Fruit fly (Drosophila melanogaster) whole organism, prepupa: ENCODE data around the gene CG31221.

Experiments
- CG10631 ChIP-seq: fragments of 200-800 bp; sonication (Bioruptor generic); optimal IDR thresholded peaks from 2 replicates; lab custom pipeline; 2016; ENCODE audit warnings: missing biosample characterization, missing genetic modification characterization
- CG10669 ChIP-seq: fragments of 200-800 bp; sonication (Bioruptor generic); optimal IDR thresholded peaks from 3 replicates; lab custom pipeline; 2018; ENCODE audit warnings: missing biosample characterization, mild to moderate bottlenecking, missing genetic modification characterization, moderate library complexity
- CG11294 ChIP-seq: fragments of 200-800 bp; sonication (Bioruptor generic); IDR thresholded peaks from 2 replicates; pipeline ENCODE4 v1.3.6; 2022; ENCODE audit warnings: missing biosample characterization, missing genetic modification characterization
- CG11902 ChIP-seq: fragments of 200-800 bp; sonication (Bioruptor generic); optimal IDR thresholded peaks from 3 replicates; lab custom pipeline; 2016; ENCODE audit warnings: missing biosample characterization, missing genetic modification characterization
- CG15336 ChIP-seq: fragments of 200-800 bp; sonication (Bioruptor generic); IDR thresholded peaks from 2 replicates; pipeline ENCODE4 v1.3.6; 2022; ENCODE audit warnings: missing biosample characterization, missing genetic modification characterization
- CG1621 ChIP-seq: fragments of 200-800 bp; sonication (Bioruptor generic); optimal IDR thresholded peaks from 3 replicates; lab custom pipeline; 2018; ENCODE audit warnings: missing biosample characterization, mild to moderate bottlenecking, missing genetic modification characterization
- CG16779 ChIP-seq: fragments of 200-800 bp; sonication (Bioruptor generic); optimal IDR thresholded peaks from 3 replicates; lab custom pipeline; 2017; ENCODE audit warnings: missing biosample characterization, mild to moderate bottlenecking, missing genetic modification characterization
- CG3032 ChIP-seq: fragments of 200-800 bp; optimal IDR thresholded peaks from 2 replicates; lab custom pipeline; 2019; ENCODE audit warnings: missing biosample characterization, mild to moderate bottlenecking, missing genetic modification characterization, moderate library complexity
- CG31627 ChIP-seq: fragments of 200-800 bp; sonication (Bioruptor generic); optimal IDR thresholded peaks from 3 replicates; lab custom pipeline; 2016; ENCODE audit warnings: missing biosample characterization, missing genetic modification characterization
- CG34406 ChIP-seq: fragments of 200-800 bp; sonication (Bioruptor generic); optimal IDR thresholded peaks from 3 replicates; lab custom pipeline; 2016; ENCODE audit warnings: missing biosample characterization, missing genetic modification characterization
- CG3919 ChIP-seq: fragments of 200-800 bp; sonication (Bioruptor generic); optimal IDR thresholded peaks from 3 replicates; lab custom pipeline; 2016; ENCODE audit warnings: missing biosample characterization, missing genetic modification characterization
- CG4318 ChIP-seq: fragments of 200-800 bp; sonication (Bioruptor generic); optimal IDR thresholded peaks from 3 replicates; lab custom pipeline; 2017; ENCODE audit warnings: missing biosample characterization, mild to moderate bottlenecking, missing genetic modification characterization
- CG6276 ChIP-seq: fragments of 200-800 bp; sonication (Bioruptor generic); optimal IDR thresholded peaks from 2 replicates; lab custom pipeline; 2017; ENCODE audit warnings: missing biosample characterization, mild to moderate bottlenecking, missing genetic modification characterization
- CG6792 ChIP-seq: fragments of 200-800 bp; sonication (Bioruptor generic); optimal IDR thresholded peaks from 3 replicates; lab custom pipeline; 2016; ENCODE audit warnings: missing biosample characterization, missing genetic modification characterization
- CG6808 ChIP-seq: fragments of 200-800 bp; sonication (Bioruptor generic); optimal IDR thresholded peaks from 3 replicates; lab custom pipeline; 2017; ENCODE audit warnings: missing biosample characterization, missing genetic modification characterization, mild to moderate bottlenecking, moderate library complexity, missing genetic modification reagents
- CG7368 ChIP-seq: fragments of 200-800 bp; sonication (Bioruptor generic); optimal IDR thresholded peaks from 3 replicates; lab custom pipeline; 2016; ENCODE audit warnings: missing biosample characterization, missing genetic modification characterization
- CG8119 ChIP-seq: fragments of 200-800 bp; sonication (Bioruptor generic); IDR thresholded peaks from 3 replicates; pipeline ENCODE4 v1.3.6; 2022; ENCODE audit warnings: missing biosample characterization, missing genetic modification characterization
- CG8319 ChIP-seq: fragments of 200-800 bp; sonication (Bioruptor generic); optimal IDR thresholded peaks from 3 replicates; lab custom pipeline; 2016; ENCODE audit warnings: missing biosample characterization, missing genetic modification characterization
- CG8632 ChIP-seq: fragments of 200-800 bp; sonication (Bioruptor generic); optimal IDR thresholded peaks from 3 replicates; lab custom pipeline; 2016; ENCODE audit warnings: missing biosample characterization, missing genetic modification characterization
- Eip75B ChIP-seq: fragments of 200-800 bp; sonication (Bioruptor generic); optimal IDR thresholded peaks from 3 replicates; lab custom pipeline; 2016; ENCODE audit warnings: missing biosample characterization, missing genetic modification characterization
- Eip78C ChIP-seq: fragments of 200-800 bp; sonication (Bioruptor generic); peaks from one replicate; lab custom pipeline; 2016; ENCODE audit warnings: missing biosample characterization, missing genetic modification characterization
- Eip93F ChIP-seq: fragments of 200-800 bp; sonication (Bioruptor generic); optimal IDR thresholded peaks from 2 replicates; lab custom pipeline; 2016; ENCODE audit warnings: missing biosample characterization, mild to moderate bottlenecking, missing genetic modification characterization
- Ets21C ChIP-seq: fragments of 200-800 bp; sonication (Bioruptor generic); optimal IDR thresholded peaks from 3 replicates; lab custom pipeline; 2016; ENCODE audit warnings: missing biosample characterization, missing genetic modification characterization
- Ets96B ChIP-seq: fragments of 200-800 bp; optimal IDR thresholded peaks from 2 replicates; lab custom pipeline; 2019; ENCODE audit warnings: missing biosample characterization, mild to moderate bottlenecking, missing genetic modification characterization, moderate library complexity
- Gug ChIP-seq: fragments of 200-800 bp; sonication (Bioruptor generic); IDR thresholded peaks from 2 replicates; pipeline ENCODE4 v1.3.6; 2022; ENCODE audit warnings: missing biosample characterization, missing genetic modification characterization
- Hr38 ChIP-seq: sonication (Bioruptor generic); optimal IDR thresholded peaks from 2 replicates; lab custom pipeline; 2016; ENCODE audit warnings: missing biosample characterization, missing genetic modification characterization
- Hr4 ChIP-seq: fragments of 200-800 bp; sonication (Bioruptor generic); optimal IDR thresholded peaks from 3 replicates; lab custom pipeline; 2016; ENCODE audit warnings: missing biosample characterization, missing genetic modification characterization
- Lpt ChIP-seq: fragments of 200-800 bp; sonication (Bioruptor generic); optimal IDR thresholded peaks from 3 replicates; lab custom pipeline; 2016; ENCODE audit warnings: missing biosample characterization, missing genetic modification characterization
- OdsH ChIP-seq: fragments of 200-800 bp; sonication (Bioruptor generic); optimal IDR thresholded peaks from 3 replicates; lab custom pipeline; 2016; ENCODE audit warnings: missing biosample characterization, missing genetic modification characterization
- Smox ChIP-seq: fragments of 200-800 bp; sonication (Bioruptor generic); optimal IDR thresholded peaks from 3 replicates; lab custom pipeline; 2016; ENCODE audit warnings: missing biosample characterization, missing genetic modification characterization
- Sox102F ChIP-seq: fragments of 200-800 bp; sonication (Bioruptor generic); optimal IDR thresholded peaks from 2 replicates; lab custom pipeline; 2016; ENCODE audit warnings: missing biosample characterization, mild to moderate bottlenecking, missing genetic modification characterization
- Sox14 ChIP-seq: fragments of 200-800 bp; sonication (Bioruptor generic); optimal IDR thresholded peaks from 3 replicates; lab custom pipeline; 2016; ENCODE audit warnings: missing biosample characterization, missing genetic modification characterization
- Sox15 ChIP-seq: fragments of 200-800 bp; sonication (Bioruptor generic); optimal IDR thresholded peaks from 3 replicates; lab custom pipeline; 2016; ENCODE audit warnings: missing biosample characterization, missing genetic modification characterization
- achi ChIP-seq: fragments of 200-800 bp; sonication (Bioruptor generic); optimal IDR thresholded peaks from 3 replicates; lab custom pipeline; 2016; ENCODE audit warnings: missing biosample characterization, missing genetic modification characterization
- acj6 ChIP-seq: fragments of 200-800 bp; sonication (Bioruptor generic); optimal IDR thresholded peaks from 3 replicates; lab custom pipeline; 2016; ENCODE audit warnings: missing biosample characterization, missing genetic modification characterization
- dac ChIP-seq: fragments of 200-800 bp; sonication (Bioruptor generic); optimal IDR thresholded peaks from 2 replicates; lab custom pipeline; 2017; ENCODE audit warnings: missing biosample characterization, mild to moderate bottlenecking, missing genetic modification characterization
- dsx ChIP-seq: fragments of 200-800 bp; optimal IDR thresholded peaks from 3 replicates; lab custom pipeline; 2019; ENCODE audit warnings: missing biosample characterization, mild to moderate bottlenecking, missing genetic modification characterization, moderate library complexity; ENCODE audit not compliant: poor library complexity, severe bottlenecking
- eg ChIP-seq: fragments of 200-800 bp; sonication (Bioruptor generic); IDR thresholded peaks from 3 replicates; pipeline ENCODE4 v1.3.6; 2022; ENCODE audit warnings: missing biosample characterization, missing genetic modification characterization
- esn ChIP-seq: fragments of 200-800 bp; sonication (Bioruptor generic); optimal IDR thresholded peaks from 2 replicates; lab custom pipeline; 2016; ENCODE audit warnings: missing biosample characterization, mild to moderate bottlenecking, missing genetic modification characterization, moderate library complexity
- fd85E ChIP-seq: fragments of 200-800 bp; sonication (Bioruptor generic); optimal IDR thresholded peaks from 3 replicates; lab custom pipeline; 2016; ENCODE audit warnings: missing biosample characterization, missing genetic modification characterization
- fkh ChIP-seq: fragments of 200-800 bp; sonication (Bioruptor generic); optimal IDR thresholded peaks from 3 replicates; lab custom pipeline; 2017; ENCODE audit warnings: missing biosample characterization, mild to moderate bottlenecking, missing genetic modification characterization, moderate library complexity
- net ChIP-seq: fragments of 200-800 bp; sonication (Bioruptor generic); optimal IDR thresholded peaks from 3 replicates; lab custom pipeline; 2016; ENCODE audit warnings: missing biosample characterization, missing genetic modification characterization
- pdm3 ChIP-seq: fragments of 200-800 bp; sonication (Bioruptor generic); optimal IDR thresholded peaks from 3 replicates; lab custom pipeline; 2016; ENCODE audit warnings: missing biosample characterization, missing genetic modification characterization
- salr ChIP-seq, 2 experiments: fragments of 200-800 bp; sonication (Bioruptor generic); optimal IDR thresholded peaks; 3 replicates each; lab custom pipeline; 2016 to 2018; ENCODE audit warnings: missing biosample characterization in 2 of 2, missing genetic modification characterization in 2 of 2, mild to moderate bottlenecking in 1 of 2
- ss ChIP-seq, 2 experiments: fragments of 200-800 bp; sonication (Bioruptor generic); optimal IDR thresholded peaks; 2 replicates in 1 of 2; 3 replicates in 1 of 2; lab custom pipeline; 2017 to 2018; ENCODE audit warnings: mild to moderate bottlenecking in 2 of 2, missing biosample characterization in 2 of 2, missing genetic modification characterization in 2 of 2, moderate library complexity in 1 of 2
- svp ChIP-seq: fragments of 200-800 bp; sonication (Bioruptor generic); peaks from one replicate; lab custom pipeline; 2016; ENCODE audit warnings: missing biosample characterization, missing genetic modification characterization
- topi ChIP-seq: fragments of 200-800 bp; sonication (Bioruptor generic); optimal IDR thresholded peaks from 3 replicates; lab custom pipeline; 2016; ENCODE audit warnings: missing biosample characterization, missing genetic modification characterization
- vri ChIP-seq: fragments of 200-800 bp; sonication (Bioruptor generic); optimal IDR thresholded peaks from 3 replicates; lab custom pipeline; 2016; ENCODE audit warnings: missing biosample characterization, mild to moderate bottlenecking, missing genetic modification characterization

Gene CG31221

DNA sequence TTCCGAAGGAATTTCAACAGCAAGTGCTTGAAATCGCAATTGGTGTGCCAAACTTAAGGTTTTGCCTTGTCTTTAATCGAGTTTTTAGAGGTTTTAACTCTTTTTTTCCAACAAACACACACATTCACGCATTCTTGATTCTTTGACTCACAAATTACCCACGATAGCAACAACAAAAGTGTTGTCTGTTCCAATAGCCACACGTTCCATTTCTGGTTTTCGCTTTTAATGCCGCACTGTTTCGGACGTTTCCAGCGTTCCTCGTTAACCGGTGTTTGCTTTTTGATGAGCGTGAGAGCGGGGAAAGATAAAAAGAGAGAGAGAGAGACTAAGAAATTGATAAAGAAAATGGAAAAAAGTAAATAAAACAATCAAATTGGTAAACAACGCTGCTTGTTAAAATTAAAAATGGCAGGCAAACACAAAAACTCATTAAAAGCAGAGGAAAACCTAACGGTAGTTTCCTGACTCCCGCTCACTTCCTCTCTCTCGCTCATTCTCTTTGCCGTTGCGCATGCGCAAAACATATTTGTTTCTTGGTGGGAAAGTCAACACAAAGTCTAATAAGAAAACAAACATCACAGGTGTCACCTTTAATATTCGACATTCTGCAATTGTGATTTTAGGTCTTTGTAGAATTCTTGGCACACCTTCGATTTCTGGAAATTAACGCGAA lies 51.5 kb downstream of the CG31221 start:
- TF ChIP-seq CG11294 (GFP tag; lab: Robert Waterston, UW) (no peak), CG6276 (peak; percentile 20), fkh (GFP tag; lab: Kevin White, UChicago) (peak; percentile 96), esn (GFP tag; lab: Kevin White, UChicago) (peak; percentile 19)

DNA sequence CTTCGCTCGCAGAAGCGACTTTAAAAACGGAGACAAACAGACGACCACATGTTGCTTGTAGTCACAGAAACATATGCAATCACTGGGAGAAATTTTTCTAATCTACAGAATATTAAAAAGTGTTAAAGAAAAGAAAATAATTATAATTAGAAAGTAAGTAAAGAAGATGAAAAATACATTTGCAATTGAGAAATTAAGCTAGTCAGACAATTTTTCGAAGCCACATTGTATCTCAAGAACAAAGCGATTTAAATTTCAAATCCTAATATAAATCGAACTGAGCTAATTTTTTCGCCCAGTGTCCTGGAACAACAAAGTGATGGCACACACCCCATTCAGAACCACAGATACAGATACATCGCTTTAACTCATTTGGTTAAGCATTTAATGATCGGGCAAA lies 52.8 kb downstream of the CG31221 start:
- TF ChIP-seq salr (GFP tag; optimal IDR thresholded peaks at IDR 0.05; lab: Kevin White, UChicago) (peak in 1 of 2 experiments; percentile 44), net (GFP tag; lab: Kevin White, UChicago) (peak; percentile 70), CG1621 (tag; lab: Kevin White, UChicago) (no peak), Hr38 (GFP tag; lab: Kevin White, UChicago) (no peak), CG10631 (peak; percentile 64), CG7368 (peak; percentile 18), Lpt (GFP tag; lab: Kevin White, UChicago) (peak; percentile 51), Eip78C (GFP tag; lab: Kevin White, UChicago) (peak; percentile 89), CG10669 (peak; percentile 56), CG31627 (GFP tag; lab: Kevin White, UChicago) (peak; percentile 51), Ets96B (tag; lab: Kevin White, UChicago) (peak; percentile 65), CG6792 (GFP tag; lab: Kevin White, UChicago) (peak; percentile 55), pdm3 (GFP tag; lab: Kevin White, UChicago) (peak; percentile 59), dsx (GFP tag; lab: Kevin White, UChicago) (peak; percentile 81), Eip93F (GFP tag; lab: Kevin White, UChicago) (no peak), CG8632 (GFP tag; lab: Kevin White, UChicago) (peak; percentile 52), CG34406 (peak; percentile 56), CG11902 (peak; percentile 26), acj6 (GFP tag; lab: Kevin White, UChicago) (peak; percentile 64), ss (GFP tag; optimal IDR thresholded peaks at IDR 0.05; lab: Kevin White, UChicago) (peak; percentile 18 to 51), Ets21C (peak; percentile 0), Sox14 (GFP tag; lab: Kevin White, UChicago) (peak; percentile 30), CG6808 (peak; percentile 57), CG15336 (peak; percentile 41), Sox102F (GFP tag; lab: Kevin White, UChicago) (peak; percentile 61), Gug (GFP tag; lab: Robert Waterston, UW) (peak; percentile 53; the same call in 1 of the 2 replicates), dac (GFP tag; lab: Kevin White, UChicago) (no peak), Eip75B (GFP tag; lab: Kevin White, UChicago) (peak; percentile 61), CG6276 (peak; percentile 50), CG8119 (GFP tag; lab: Robert Waterston, UW) (peak; percentile 58; the same call in 2 of the 3 replicates), svp (GFP tag; lab: Kevin White, UChicago) (peak; percentile 77), achi (GFP tag; lab: Kevin White, UChicago) (peak; percentile 65), vri (peak; percentile 9), CG3032 (tag; lab: Kevin White, UChicago) (peak; percentile 68), CG8319 (GFP tag; lab: Kevin White, UChicago) (peak; percentile 30), CG3919 (GFP tag; lab: Kevin White, UChicago) (peak; percentile 69), Hr4 (peak; percentile 56), CG11294 (GFP tag; lab: Robert Waterston, UW) (no peak), Sox15 (GFP tag; lab: Kevin White, UChicago) (peak; percentile 18), Smox (peak; percentile 63), CG4318 (GFP tag; lab: Kevin White, UChicago) (peak; percentile 8), OdsH (GFP tag; lab: Kevin White, UChicago) (peak; percentile 61), topi (GFP tag; lab: Kevin White, UChicago) (peak; percentile 49), esn (GFP tag; lab: Kevin White, UChicago) (peak; percentile 67), fd85E (GFP tag; lab: Kevin White, UChicago) (no peak), CG16779 (tag; lab: Kevin White, UChicago) (peak; percentile 7), eg (GFP tag; lab: Robert Waterston, UW) (peak; percentile 42; the same call in 1 of the 3 replicates)
